Fruit fly (Drosophila melanogaster): ENCODE results near the gene dikar.

The dikar gene

DNA sequence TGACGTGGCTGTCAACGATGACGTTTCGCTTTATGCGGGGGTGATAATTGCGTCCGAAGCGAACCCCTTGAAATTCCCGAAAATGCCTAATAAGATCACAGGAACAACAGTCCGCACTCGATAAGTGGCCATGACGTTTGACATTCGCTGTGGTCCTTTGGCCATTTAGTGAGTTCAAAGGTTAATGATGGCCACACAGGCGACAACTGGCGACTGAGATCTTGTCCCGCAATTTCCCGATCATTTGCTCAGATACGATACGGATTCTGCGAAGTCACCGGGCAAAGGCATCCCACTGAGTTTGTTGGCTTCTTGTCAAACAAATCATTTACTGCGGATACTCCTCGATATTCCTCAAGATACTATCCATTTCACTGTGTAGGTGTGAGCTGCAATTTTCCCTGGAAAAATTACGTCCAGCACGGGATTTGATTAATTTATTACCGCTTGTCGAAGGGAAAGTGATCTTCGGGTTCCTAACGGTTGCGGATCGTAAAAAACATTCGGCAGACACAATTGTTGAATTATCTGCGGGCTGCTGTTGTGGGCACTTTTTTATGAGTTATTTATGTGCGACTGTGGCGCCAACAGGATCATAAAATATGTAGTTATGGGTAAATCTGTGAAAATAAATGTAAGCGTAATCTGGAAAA lies 21.7 kb upstream of the dikar start:
- no peak for TF ChIP-seq Sin3A (optimal IDR thresholded peaks at IDR 0.05)

DNA sequence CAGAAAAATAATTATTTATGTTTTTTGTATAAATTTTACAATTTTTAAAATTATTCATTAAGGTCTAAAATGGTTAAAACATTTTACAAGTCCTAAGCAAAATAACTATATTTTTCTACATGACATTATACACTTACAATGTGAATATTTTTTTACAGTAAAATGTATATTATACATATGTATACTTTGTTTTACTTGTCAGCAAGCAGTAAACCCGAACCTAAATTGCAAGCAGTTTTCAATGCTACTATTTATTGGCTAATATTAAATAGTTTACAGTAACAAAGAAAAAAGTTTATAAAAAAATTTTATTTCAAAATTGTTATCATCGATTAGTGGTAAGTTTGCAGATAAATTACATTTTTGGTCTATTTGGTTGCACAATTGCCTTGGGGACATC lies 20.9 kb upstream of the dikar start:
- TF ChIP-seq Myc (optimal IDR thresholded peaks at IDR 0.05): no peak
- no peak for TF ChIP-seq insv (optimal IDR thresholded peaks at IDR 0.05)
- TF ChIP-seq ttk (optimal IDR thresholded peaks at IDR 0.05): no peak
- no peak for TF ChIP-seq psq (optimal IDR thresholded peaks at IDR 0.05)
- no peak for TF ChIP-seq h (optimal IDR thresholded peaks at IDR 0.05)
- TF ChIP-seq Sin3A (optimal IDR thresholded peaks at IDR 0.05): no peak

DNA sequence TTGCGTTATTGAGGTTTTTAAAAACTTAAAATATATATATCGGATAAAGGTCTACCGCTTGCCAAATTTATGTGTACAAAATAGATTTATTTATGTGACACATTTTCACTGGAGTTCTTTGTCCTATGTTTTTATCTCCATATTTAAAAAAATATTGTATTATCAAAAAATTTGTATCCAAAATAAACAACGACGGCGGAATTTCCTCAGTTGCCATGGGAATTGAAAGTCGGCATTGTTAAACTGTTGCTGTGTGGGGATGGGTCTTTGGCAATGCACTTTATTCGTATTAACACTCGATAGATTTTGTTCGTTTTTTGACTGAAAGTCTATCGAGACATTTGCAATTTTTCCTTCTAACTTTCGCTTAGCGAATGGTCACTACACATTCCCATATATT lies 20.2 kb upstream of the dikar start, which contains the start of gene Rsph3:
TSS of gene Rsph3 (minus strand) at position 101 of the 400 bp plus-strand sequence.
- TF ChIP-seq Sin3A (optimal IDR thresholded peaks at IDR 0.05): no peak
- no peak for TF ChIP-seq psq (optimal IDR thresholded peaks at IDR 0.05)
- no peak for TF ChIP-seq h (optimal IDR thresholded peaks at IDR 0.05)
- TF ChIP-seq insv (optimal IDR thresholded peaks at IDR 0.05): no peak
- TF ChIP-seq Myc (optimal IDR thresholded peaks at IDR 0.05): no peak
- TF ChIP-seq ttk (optimal IDR thresholded peaks at IDR 0.05): no peak

DNA sequence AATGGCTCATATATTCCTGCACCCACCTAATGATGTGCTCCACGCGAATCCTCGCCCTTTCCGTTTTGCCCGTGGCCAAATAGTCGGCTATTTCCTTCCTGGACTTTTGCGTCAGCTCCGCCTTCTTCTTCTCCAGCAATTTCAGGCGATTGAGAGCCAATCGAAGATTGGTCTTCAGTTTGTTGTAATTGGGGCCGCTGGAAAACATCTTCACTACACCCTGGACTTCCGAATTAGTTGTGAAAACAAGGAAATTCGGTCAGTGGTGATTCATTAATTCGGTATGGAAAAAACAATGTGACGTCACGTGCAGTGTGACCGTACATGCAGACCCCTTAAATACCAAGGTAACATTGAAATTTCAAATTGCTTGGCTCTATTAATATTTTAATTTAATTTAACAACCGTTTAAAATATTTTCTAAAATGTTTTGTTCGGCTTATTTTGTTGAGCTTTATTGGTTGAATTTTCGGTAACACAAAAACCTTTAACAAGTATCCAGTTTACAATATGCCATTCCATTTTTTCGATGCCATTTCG lies 13.3 kb upstream of the dikar start, which contains the start of gene Ist1:
TSS of gene Ist1 (minus strand) at position 301 of the 540 bp plus-strand sequence.
- TF ChIP-seq psq (optimal IDR thresholded peaks at IDR 0.05) (no peak), h (optimal IDR thresholded peaks at IDR 0.05) (no peak)

DNA sequence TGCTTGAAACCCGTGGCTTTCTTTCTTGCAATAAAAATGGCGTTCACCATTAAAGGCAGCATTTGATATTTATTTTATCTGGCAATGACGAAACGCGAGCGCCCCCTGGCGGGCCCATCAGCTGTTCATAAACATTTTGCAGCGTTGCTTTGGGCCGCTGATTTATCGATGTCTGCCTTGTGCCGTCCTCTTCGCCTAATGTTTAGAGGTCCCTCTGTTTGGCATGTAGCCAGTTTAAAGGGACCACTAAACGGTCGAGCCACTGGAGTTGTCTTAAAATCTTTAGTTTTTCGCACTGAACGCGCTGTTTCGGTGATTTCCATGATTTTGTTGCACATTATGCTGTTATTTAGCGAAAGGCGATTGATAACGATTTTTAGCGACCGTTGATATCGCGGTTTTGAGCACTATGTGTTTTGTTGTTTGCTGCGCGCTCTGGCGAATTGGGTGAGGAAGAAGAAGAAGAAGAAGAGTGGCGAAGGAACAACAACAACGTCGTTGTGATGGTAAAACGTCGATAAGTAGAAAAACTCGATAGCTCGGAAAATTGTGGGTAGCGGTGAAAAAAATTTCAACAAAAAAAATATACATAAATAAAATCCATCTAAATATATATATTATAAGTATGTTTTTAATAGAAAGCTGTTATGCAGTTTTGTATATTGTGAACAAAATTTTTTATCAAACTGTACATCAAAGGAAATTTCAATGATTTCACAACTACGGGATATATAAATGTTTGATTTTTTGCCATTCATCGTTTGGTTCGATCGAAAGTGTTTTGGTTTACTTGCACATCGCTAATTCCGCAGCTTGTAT lies 9.5 kb upstream of the dikar start, which contains the start of the genes velo and Sbds:
TSS of gene velo (minus strand) at position 475 of the 819 bp plus-strand sequence.
TSS of gene Sbds (plus strand) at position 636 of the 819 bp plus-strand sequence.
- TF ChIP-seq insv (optimal IDR thresholded peaks at IDR 0.05) (no peak), Sin3A (optimal IDR thresholded peaks at IDR 0.05) (no peak), psq (optimal IDR thresholded peaks at IDR 0.05) (no peak), h (optimal IDR thresholded peaks at IDR 0.05) (no peak), ttk (optimal IDR thresholded peaks at IDR 0.05) (no peak), Myc (optimal IDR thresholded peaks at IDR 0.05) (no peak)

DNA sequence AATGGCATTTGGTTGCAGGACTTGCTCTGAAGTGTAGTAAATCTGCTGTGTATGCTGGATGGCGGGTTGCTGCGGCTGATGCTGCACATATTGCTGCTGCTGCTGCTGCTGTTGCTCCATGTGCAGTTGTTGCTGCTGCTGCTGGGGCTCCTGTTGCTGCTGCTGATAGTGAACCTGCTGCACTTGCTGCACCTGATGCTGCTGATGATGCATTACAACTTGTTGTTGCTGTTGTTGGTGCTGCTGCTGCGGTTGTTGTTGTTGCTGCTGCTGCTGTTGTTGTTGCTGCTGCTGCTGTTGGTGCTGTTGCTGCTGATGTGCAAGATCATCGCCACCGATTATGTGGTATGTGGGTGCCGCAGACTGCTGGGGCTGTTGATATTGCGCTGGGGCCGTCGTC lies 7.9 kb upstream of the dikar start:
- no peak for TF ChIP-seq psq (optimal IDR thresholded peaks at IDR 0.05)

DNA sequence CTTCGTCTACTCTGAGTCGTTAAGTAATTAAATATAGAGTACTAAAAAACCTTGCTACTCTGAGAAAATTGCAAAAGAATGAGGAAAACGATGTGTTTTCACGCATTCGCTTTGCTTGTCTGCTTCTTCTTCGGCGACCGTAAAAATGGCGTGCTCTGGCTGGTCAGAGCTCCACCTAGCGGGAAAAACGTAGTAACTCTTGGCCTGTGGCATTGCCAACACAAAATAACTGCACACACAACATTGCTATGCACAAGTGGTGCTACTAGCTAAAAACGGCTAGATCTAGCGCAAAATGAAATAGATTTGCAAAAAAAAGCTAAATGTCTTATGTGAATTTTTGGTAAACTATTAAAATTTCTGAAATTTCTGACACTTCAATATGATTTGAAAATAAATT lies 4.2 kb upstream of the dikar start:
- no peak for TF ChIP-seq insv (optimal IDR thresholded peaks at IDR 0.05)
- no peak for TF ChIP-seq psq (optimal IDR thresholded peaks at IDR 0.05)
- TF ChIP-seq h (optimal IDR thresholded peaks at IDR 0.05): no peak

DNA sequence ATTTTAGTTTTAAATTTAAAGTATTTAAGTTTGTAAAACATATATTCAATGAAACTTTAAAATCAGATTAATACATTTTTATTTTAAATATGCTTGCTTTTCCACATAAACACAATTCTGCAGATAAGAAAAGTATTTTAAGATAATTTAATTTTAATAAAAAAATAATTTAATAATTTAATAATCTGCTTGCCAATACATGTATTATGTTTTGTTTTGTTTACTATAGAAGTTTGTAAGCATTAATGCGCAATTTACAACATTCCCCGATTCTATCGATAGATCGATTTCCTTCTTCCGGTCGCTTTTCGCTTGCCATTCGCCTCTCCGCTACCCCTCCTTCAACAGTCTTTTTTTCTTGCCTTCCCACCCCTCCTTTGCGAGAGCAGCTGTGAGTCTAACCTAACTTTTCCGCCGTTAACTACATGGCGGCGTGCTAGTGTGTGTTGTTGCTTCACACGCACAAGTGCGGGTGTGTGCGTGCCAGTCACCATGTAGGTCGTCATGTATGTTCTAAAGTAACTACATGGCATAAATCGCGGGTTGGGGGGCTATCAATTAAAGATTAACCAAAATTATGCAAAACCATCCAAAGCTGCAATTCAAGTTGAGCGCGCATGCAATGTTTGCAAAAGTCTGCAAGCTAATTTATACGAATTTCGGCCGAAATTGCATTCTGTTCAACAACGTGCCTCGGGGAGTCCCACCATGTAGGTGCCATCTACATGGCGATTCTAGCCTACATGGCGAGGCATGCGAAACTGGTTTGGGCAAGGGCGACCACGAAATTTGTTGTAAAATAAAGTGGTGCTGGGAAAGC lies 592 bp upstream of the dikar start:
- TF ChIP-seq Myc (optimal IDR thresholded peaks at IDR 0.05): no peak
- TF ChIP-seq psq (optimal IDR thresholded peaks at IDR 0.05): peak; percentile 24

DNA sequence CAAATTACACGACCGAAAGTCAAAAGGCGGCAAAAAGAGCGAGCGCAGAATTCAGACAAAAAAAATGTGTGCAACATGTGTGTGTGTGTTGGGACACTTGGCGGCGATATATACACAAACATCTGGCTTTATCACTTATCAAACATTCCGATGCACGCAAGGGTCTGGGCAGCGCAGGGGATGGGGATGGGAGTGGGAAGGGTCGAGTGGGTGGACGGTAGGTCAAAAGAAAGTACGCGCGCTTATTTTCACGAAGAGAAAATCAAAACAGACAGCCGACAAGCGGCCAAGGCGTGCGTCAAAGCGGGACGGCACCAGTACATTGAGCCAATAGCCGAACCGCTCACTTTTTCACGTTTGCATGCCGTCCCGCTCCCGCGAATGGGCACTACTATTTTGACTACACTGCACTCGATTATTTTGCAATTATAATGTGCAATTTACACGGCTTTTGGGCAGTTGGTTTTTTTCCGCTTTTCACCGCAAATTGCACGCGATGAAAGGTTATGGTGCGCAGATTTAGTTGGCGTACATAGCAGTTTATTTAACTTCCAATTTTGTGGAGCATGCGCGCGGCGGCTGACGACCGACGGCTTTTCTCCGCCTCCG lies 750 bp downstream of the dikar start:
- TF ChIP-seq insv (optimal IDR thresholded peaks at IDR 0.05): no peak
- peak; percentile 22 for TF ChIP-seq psq (optimal IDR thresholded peaks at IDR 0.05)
- TF ChIP-seq Sin3A (optimal IDR thresholded peaks at IDR 0.05): no peak

DNA sequence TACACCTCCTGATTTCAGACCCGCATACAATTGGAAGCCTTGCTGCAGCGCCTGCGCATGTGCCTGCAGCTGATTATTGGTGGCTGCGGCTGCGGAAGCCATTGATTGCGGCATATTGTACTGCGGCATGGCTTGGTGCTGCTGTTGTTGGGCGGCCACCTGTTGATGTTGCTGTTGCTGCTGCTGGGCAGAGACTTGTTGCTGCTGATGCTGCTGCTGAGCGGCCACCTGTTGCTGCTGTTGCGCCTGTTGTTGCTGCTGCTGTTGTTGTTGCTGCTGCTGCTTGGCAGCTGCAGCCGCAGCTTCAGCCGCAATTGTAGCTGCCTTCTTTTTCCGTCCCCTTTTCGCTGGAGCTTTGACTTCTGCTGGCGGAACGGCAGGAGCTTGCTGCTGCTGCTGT lies 11.9 kb downstream of the dikar start:
- TF ChIP-seq Myc (optimal IDR thresholded peaks at IDR 0.05): no peak
- no peak for TF ChIP-seq psq (optimal IDR thresholded peaks at IDR 0.05)
- TF ChIP-seq insv (optimal IDR thresholded peaks at IDR 0.05): no peak
- TF ChIP-seq ttk (optimal IDR thresholded peaks at IDR 0.05): no peak
- no peak for TF ChIP-seq h (optimal IDR thresholded peaks at IDR 0.05)
- TF ChIP-seq Sin3A (optimal IDR thresholded peaks at IDR 0.05): no peak

DNA sequence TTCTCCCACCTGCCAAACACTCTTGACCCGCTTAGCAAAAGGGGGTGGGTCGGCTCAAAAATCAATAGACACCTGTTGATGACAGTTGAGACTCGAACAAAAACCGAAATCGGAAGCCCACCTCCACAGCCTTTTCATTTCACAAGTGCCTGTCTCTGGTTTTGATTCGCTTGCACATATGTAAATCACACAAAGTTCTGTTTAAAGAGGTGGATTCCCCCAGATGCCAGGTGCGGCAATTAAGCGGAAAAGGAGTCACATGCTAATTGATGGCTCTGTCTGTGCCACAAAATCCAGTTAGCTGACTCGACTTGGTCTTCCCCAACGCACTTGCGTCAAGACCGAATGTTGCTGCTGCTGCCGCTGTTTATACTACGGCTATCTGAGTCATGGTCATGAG lies 18.5 kb downstream of the dikar start:
- no peak for TF ChIP-seq ttk (optimal IDR thresholded peaks at IDR 0.05)
- no peak for TF ChIP-seq h (optimal IDR thresholded peaks at IDR 0.05)
- no peak for TF ChIP-seq Sin3A (optimal IDR thresholded peaks at IDR 0.05)
- TF ChIP-seq Myc (optimal IDR thresholded peaks at IDR 0.05): no peak
- no peak for TF ChIP-seq insv (optimal IDR thresholded peaks at IDR 0.05)

DNA sequence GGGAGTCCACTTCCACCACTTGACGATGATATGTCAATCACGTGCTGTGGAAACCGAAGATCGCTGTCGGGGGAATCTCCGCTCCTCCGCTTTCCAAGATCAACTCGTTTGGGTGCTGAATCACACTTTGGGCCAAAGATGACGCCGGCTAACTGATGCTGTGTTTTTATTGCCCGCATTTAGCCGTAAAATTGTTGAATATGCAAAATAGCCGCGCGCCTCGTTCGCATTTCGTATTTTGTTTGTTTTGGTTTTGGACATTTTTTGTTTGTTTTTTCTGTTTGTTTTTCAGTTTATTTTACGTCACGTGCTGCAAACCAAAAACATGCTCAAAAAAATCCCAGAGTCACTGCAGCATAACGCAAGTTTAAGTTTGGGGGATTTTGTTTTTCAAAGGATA lies 19.6 kb downstream of the dikar start:
- TF ChIP-seq Myc (optimal IDR thresholded peaks at IDR 0.05) (no peak), ttk (optimal IDR thresholded peaks at IDR 0.05) (no peak), Sin3A (optimal IDR thresholded peaks at IDR 0.05) (no peak), h (optimal IDR thresholded peaks at IDR 0.05) (no peak), insv (optimal IDR thresholded peaks at IDR 0.05) (no peak), psq (optimal IDR thresholded peaks at IDR 0.05) (no peak)

Data from Kc167 (cell line).